Fruit fly (Drosophila melanogaster): ENCODE measurements around the gene CG7384.

The CG7384 gene

dm6 chr2L:10522174-10522893, 12.1 kb upstream of the CG7384 start (continued):
- no peak for TF ChIP-seq CG8089 (GFP tag; optimal IDR thresholded peaks at IDR 0.05)
- no peak for TF ChIP-seq crc (GFP tag; optimal IDR thresholded peaks at IDR 0.05)
- TF ChIP-seq fu2 (GFP tag; optimal IDR thresholded peaks at IDR 0.05), result no peak
- TF ChIP-seq nerfin-2 (GFP tag; IDR thresholded peaks at IDR 0.05; ENCODE audit: partially characterized antibody), result no peak
- peak; percentile 67 for TF ChIP-seq CG3281 (GFP tag; optimal IDR thresholded peaks at IDR 0.05)
- TF ChIP-seq Kr (GFP tag; optimal IDR thresholded peaks at IDR 0.05), result no peak
- TF ChIP-seq CG8478 (optimal IDR thresholded peaks at IDR 0.05), result no peak

- TF ChIP-seq tin (GFP tag; optimal IDR thresholded peaks at IDR 0.05), result no peak
- peak; percentile 71 for TF ChIP-seq HLH3B (GFP tag; IDR thresholded peaks at IDR 0.05)
- no peak for TF ChIP-seq pita (GFP tag; optimal IDR thresholded peaks at IDR 0.05)
- TF ChIP-seq MTF-1 (GFP tag; optimal IDR thresholded peaks at IDR 0.05; ENCODE audit: borderline replicate concordance), result no peak
- TF ChIP-seq sob (GFP tag; IDR thresholded peaks at IDR 0.05), result peak; percentile 67
- TF ChIP-seq CG10979 (tag; optimal IDR thresholded peaks at IDR 0.05), result peak; percentile 43
- no peak for TF ChIP-seq yki (optimal IDR thresholded peaks at IDR 0.05)
- TF ChIP-seq Hand (GFP tag; optimal IDR thresholded peaks at IDR 0.05), result peak; percentile 5
- TF ChIP-seq CG10321 (GFP tag; IDR thresholded peaks at IDR 0.05), result no peak
- 0 out of 2 replicates have a peak, but pooled peaks have one; percentile 32 for TF ChIP-seq CG4730 (GFP tag; IDR thresholded peaks at IDR 0.05)
- no peak for TF ChIP-seq fd64A (GFP tag; optimal IDR thresholded peaks at IDR 0.05)
- no peak for TF ChIP-seq ems (GFP tag; optimal IDR thresholded peaks at IDR 0.05)
- TF ChIP-seq B-H1 (GFP tag; IDR thresholded peaks at IDR 0.05), result peak; percentile 45; the same call in 2 of the 3 replicates
- peak; percentile 41 for TF ChIP-seq schlank (tag; optimal IDR thresholded peaks at IDR 0.05)
- no peak for TF ChIP-seq crp (GFP tag; optimal IDR thresholded peaks at IDR 0.05)
- TF ChIP-seq stwl (tag; optimal IDR thresholded peaks at IDR 0.05), result no peak
- no peak for TF ChIP-seq NFAT (GFP tag; IDR thresholded peaks at IDR 0.05)
- peak; percentile 80 for TF ChIP-seq Ptx1 (GFP tag; IDR thresholded peaks at IDR 0.05)
- peak; percentile 53; the same call in 1 of the 2 replicates for TF ChIP-seq H2.0 (GFP tag; IDR thresholded peaks at IDR 0.05)
- TF ChIP-seq CG34422 (GFP tag; IDR thresholded peaks at IDR 0.05), result peak; percentile 78
- TF ChIP-seq HmgZ (tag; optimal IDR thresholded peaks at IDR 0.05), result peak; percentile 37
- peak; percentile 4 for TF ChIP-seq en (GFP tag; optimal IDR thresholded peaks at IDR 0.05)
- TF ChIP-seq pan (optimal IDR thresholded peaks at IDR 0.05), result no peak
- TF ChIP-seq pan (GFP tag; optimal IDR thresholded peaks at IDR 0.05 in 1 of 2, IDR thresholded peaks at IDR 0.05 in 1 of 2), result peak in 1 of 2 experiments; percentile 70
- TF ChIP-seq tup (GFP tag; optimal IDR thresholded peaks at IDR 0.05), result no peak
- TF ChIP-seq CG10543 (GFP tag; optimal IDR thresholded peaks at IDR 0.05), result no peak
- TF ChIP-seq grn (GFP tag; optimal IDR thresholded peaks at IDR 0.05), result peak; percentile 24
- TF ChIP-seq H15 (GFP tag; IDR thresholded peaks at IDR 0.05), result peak; percentile 69; the same call in 1 of the 3 replicates
- no peak for TF ChIP-seq CG11085 (GFP tag; IDR thresholded peaks at IDR 0.05)
- peak; percentile 60 for TF ChIP-seq HHEX (GFP tag; optimal IDR thresholded peaks at IDR 0.05)
- TF ChIP-seq CG17568 (GFP tag; optimal IDR thresholded peaks at IDR 0.05), result peak; percentile 36
- TF ChIP-seq CG10462 (GFP tag; optimal IDR thresholded peaks at IDR 0.05), result no peak
- peak; percentile 33 for TF ChIP-seq Ssrp (tag; optimal IDR thresholded peaks at IDR 0.05)
- TF ChIP-seq dpn (GFP tag; optimal IDR thresholded peaks at IDR 0.05), result peak; percentile 35 to 58
- TF ChIP-seq CG2129 (GFP tag; IDR thresholded peaks at IDR 0.05; ENCODE audit: partially characterized antibody), result no peak
- peak; percentile 76 for TF ChIP-seq CG11504 (tag; optimal IDR thresholded peaks at IDR 0.05)
- no peak for TF ChIP-seq pb (GFP tag; optimal IDR thresholded peaks at IDR 0.05)
- peak; percentile 47; the same call in 1 of the 2 replicates for TF ChIP-seq ttk (GFP tag; IDR thresholded peaks at IDR 0.05)
- TF ChIP-seq br (optimal IDR thresholded peaks at IDR 0.05), result no peak
- peak; percentile 72 for TF ChIP-seq CG7556 (GFP tag; optimal IDR thresholded peaks at IDR 0.05)
- TF ChIP-seq ro (GFP tag; IDR thresholded peaks at IDR 0.05), result peak; percentile 42
- TF ChIP-seq CG11093 (GFP tag; IDR thresholded peaks at IDR 0.05), result peak; percentile 41; the same call in 1 of the 3 replicates
- TF ChIP-seq CG3281 (GFP tag; optimal IDR thresholded peaks at IDR 0.05), result peak; percentile 66
Measured at dm6 chr2L:10519225-10519624, 9.0 kb upstream of the CG7384 start.
